Worm (Caenorhabditis elegans) whole organism, late embryonic: ENCODE data around the gene pqn-32.

Experiments used
- K09A11.1 ChIP-seq: sonication (generic microtip); optimal IDR thresholded peaks from 2 replicates; lab custom pipeline; 2017; ENCODE audit warnings: antibody characterized with exemption, mild to moderate bottlenecking, missing genetic modification characterization, missing compliant biosample characterization; ENCODE audit not compliant: insufficient read depth
- T23F11.4 ChIP-seq: fragments of 200-800 bp; sonication (Bioruptor generic); optimal IDR thresholded peaks from 2 replicates; lab custom pipeline; 2018; ENCODE audit warnings: mild to moderate bottlenecking, missing genetic modification characterization, missing compliant biosample characterization
- ama-1 ChIP-seq: fragments of 150-350 bp; optimal IDR thresholded peaks from 2 replicates; lab custom pipeline; 2014
- ceh-14 ChIP-seq: sonication (generic microtip); optimal IDR thresholded peaks from 2 replicates; lab custom pipeline; 2016; ENCODE audit warnings: missing genotype, missing genetic modification characterization, missing compliant biosample characterization
- ceh-18 ChIP-seq: sonication (generic microtip); optimal IDR thresholded peaks from 2 replicates; lab custom pipeline; 2016; ENCODE audit warnings: missing genetic modification characterization, missing compliant biosample characterization
- ceh-19 ChIP-seq: fragments of 200-800 bp; sonication (Bioruptor generic); optimal IDR thresholded peaks from 2 replicates; lab custom pipeline; 2018; ENCODE audit warnings: mild to moderate bottlenecking, missing genetic modification characterization, missing compliant biosample characterization
- ceh-24 ChIP-seq: sonication (generic microtip); optimal IDR thresholded peaks from 2 replicates; lab custom pipeline; 2016; ENCODE audit warnings: mild to moderate bottlenecking, missing genetic modification characterization, missing compliant biosample characterization
- ceh-30 ChIP-seq: fragments of 150-350 bp; optimal IDR thresholded peaks from 2 replicates; lab custom pipeline; 2014; ENCODE audit warnings: missing biosample characterization, missing genetic modification characterization
- ceh-31 ChIP-seq: sonication (generic microtip); optimal IDR thresholded peaks from 2 replicates; lab custom pipeline; 2016; ENCODE audit warnings: missing genetic modification characterization, missing compliant biosample characterization
- ceh-34 ChIP-seq: sonication (generic microtip); optimal IDR thresholded peaks from 2 replicates; lab custom pipeline; 2016; ENCODE audit warnings: mild to moderate bottlenecking, missing genetic modification characterization, missing compliant biosample characterization
- ceh-45 ChIP-seq: fragments of 200-800 bp; sonication (Bioruptor generic); IDR thresholded peaks from 2 replicates; pipeline ENCODE4 v1.3.6; 2022; ENCODE audit warnings: missing genetic modification reagents, missing genetic modification characterization, missing compliant biosample characterization
- ets-4 ChIP-seq: sonication (generic microtip); optimal IDR thresholded peaks from 2 replicates; lab custom pipeline; 2016; ENCODE audit warnings: missing genetic modification characterization, missing compliant biosample characterization
- eyg-1 ChIP-seq: sonication (generic microtip); optimal IDR thresholded peaks from 2 replicates; lab custom pipeline; 2016; ENCODE audit warnings: missing genotype, missing genetic modification characterization, missing compliant biosample characterization
- fax-1 ChIP-seq: sonication (generic microtip); optimal IDR thresholded peaks from 2 replicates; lab custom pipeline; 2016; ENCODE audit warnings: missing genotype, missing genetic modification characterization, missing compliant biosample characterization
- fkh-10 ChIP-seq: fragments of 150-350 bp; optimal IDR thresholded peaks from 2 replicates; lab custom pipeline; 2014; ENCODE audit warnings: missing biosample characterization, missing genetic modification reagents, missing genetic modification characterization
- fkh-6 ChIP-seq: sonication (generic microtip); optimal IDR thresholded peaks from 2 replicates; lab custom pipeline; 2016; ENCODE audit warnings: missing genetic modification characterization, missing compliant biosample characterization
- hlh-6 ChIP-seq: sonication (generic microtip); optimal IDR thresholded peaks from 2 replicates; lab custom pipeline; 2016; ENCODE audit warnings: missing genotype, missing genetic modification characterization, missing compliant biosample characterization
- lin-11 ChIP-seq: fragments of 200-800 bp; sonication (Bioruptor generic); optimal IDR thresholded peaks from 2 replicates; lab custom pipeline; 2018; ENCODE audit warnings: mild to moderate bottlenecking, missing genetic modification characterization, missing compliant biosample characterization
- nfya-1 ChIP-seq: sonication (generic microtip); optimal IDR thresholded peaks from 2 replicates; lab custom pipeline; 2017; ENCODE audit warnings: missing genetic modification characterization, mild to moderate bottlenecking, missing compliant biosample characterization, antibody characterized with exemption, moderate library complexity
- nhr-11 ChIP-seq: fragments of 150-350 bp; optimal IDR thresholded peaks from 2 replicates; lab custom pipeline; 2014; ENCODE audit warnings: missing biosample characterization, missing genetic modification characterization
- nhr-232 ChIP-seq: sonication (generic microtip); optimal IDR thresholded peaks from 2 replicates; lab custom pipeline; 2016; ENCODE audit warnings: missing genetic modification characterization, missing compliant biosample characterization
- npax-4 ChIP-seq: sonication (generic microtip); optimal IDR thresholded peaks from 2 replicates; lab custom pipeline; 2016; ENCODE audit warnings: missing genetic modification characterization, missing compliant biosample characterization
- pag-3 ChIP-seq: sonication (generic microtip); optimal IDR thresholded peaks from 2 replicates; lab custom pipeline; 2016; ENCODE audit warnings: missing compliant biosample characterization, missing genetic modification characterization, borderline replicate concordance
- pat-9 ChIP-seq: fragments of 200-800 bp; sonication (Bioruptor generic); optimal IDR thresholded peaks from 2 replicates; lab custom pipeline; 2018; ENCODE audit warnings: mild to moderate bottlenecking, missing genetic modification characterization, moderate library complexity, missing compliant biosample characterization
- pax-1 ChIP-seq: fragments of 150-350 bp; optimal IDR thresholded peaks from 2 replicates; lab custom pipeline; 2014; ENCODE audit warnings: missing biosample characterization, missing genetic modification characterization
- pha-2 ChIP-seq: sonication (generic microtip); optimal IDR thresholded peaks from 2 replicates; lab custom pipeline; 2017; ENCODE audit warnings: mild to moderate bottlenecking, missing genetic modification characterization, missing compliant biosample characterization
- pqm-1 ChIP-seq: sonication (generic microtip); optimal IDR thresholded peaks from 2 replicates; lab custom pipeline; 2016; ENCODE audit warnings: missing genetic modification characterization, missing compliant biosample characterization
- pros-1 ChIP-seq: fragments of 150-350 bp; optimal IDR thresholded peaks from 2 replicates; lab custom pipeline; 2014; ENCODE audit warnings: missing biosample characterization, missing genetic modification reagents, missing genetic modification characterization
- rnt-1 ChIP-seq: sonication (generic microtip); optimal IDR thresholded peaks from 2 replicates; lab custom pipeline; 2016; ENCODE audit warnings: missing genetic modification characterization, missing compliant biosample characterization
- sdc-2 ChIP-seq: sonication (generic microtip); optimal IDR thresholded peaks from 2 replicates; lab custom pipeline; 2016; ENCODE audit warnings: missing genotype, missing genetic modification characterization, missing compliant biosample characterization
- sox-2 ChIP-seq: fragments of 200-800 bp; sonication (Bioruptor generic); IDR thresholded peaks from 2 replicates; pipeline ENCODE4 v1.3.6; 2022; ENCODE audit warnings: missing genetic modification reagents, missing genetic modification characterization, missing compliant biosample characterization
- sox-4 ChIP-seq: sonication (generic microtip); optimal IDR thresholded peaks from 2 replicates; lab custom pipeline; 2017; ENCODE audit warnings: mild to moderate bottlenecking, missing genetic modification characterization, inconsistent platforms, missing compliant biosample characterization
- tbx-7 ChIP-seq: sonication (generic microtip); optimal IDR thresholded peaks from 2 replicates; lab custom pipeline; 2016; ENCODE audit warnings: missing genotype, missing genetic modification characterization, missing compliant biosample characterization
- unc-3 ChIP-seq, 2 experiments: fragments of 200-800 bp in 1 of 2; sonication (Bioruptor generic) in 1 of 2; sonication (generic microtip) in 1 of 2; conservative IDR thresholded peaks in 1 of 2; optimal IDR thresholded peaks in 1 of 2; 2 replicates each; pipeline versions ENCODE4 v1.3.6 to Lab custom; 2016 to 2022; ENCODE audit warnings: missing compliant biosample characterization in 2 of 2, missing genetic modification characterization in 2 of 2, missing genetic modification reagents in 1 of 2
- unc-42 ChIP-seq: sonication (generic microtip); optimal IDR thresholded peaks from 2 replicates; lab custom pipeline; 2016; ENCODE audit warnings: missing genotype, missing genetic modification characterization, missing compliant biosample characterization
- unc-55 ChIP-seq: sonication (generic microtip); optimal IDR thresholded peaks from 2 replicates; lab custom pipeline; 2017; ENCODE audit warnings: missing biosample characterization, missing genetic modification reagents, missing genetic modification characterization
- unc-86 ChIP-seq: sonication (generic microtip); optimal IDR thresholded peaks from 2 replicates; lab custom pipeline; 2016; ENCODE audit warnings: missing genetic modification characterization, missing compliant biosample characterization
- zip-5 ChIP-seq: sonication (generic microtip); optimal IDR thresholded peaks from 2 replicates; lab custom pipeline; 2016; ENCODE audit warnings: missing genetic modification characterization, missing compliant biosample characterization
- ztf-16 ChIP-seq: sonication (generic microtip); optimal IDR thresholded peaks from 2 replicates; lab custom pipeline; 2017; ENCODE audit warnings: missing genetic modification characterization, missing compliant biosample characterization

The pqn-32 gene

ce11 chrII:13085951-13086350, 21.9 kb upstream of the pqn-32 start:
- TF ChIP-seq ceh-31 (tag; lab: Kevin White, UChicago) = no peak
- no peak for TF ChIP-seq ceh-19 (GFP tag; lab: Kevin White, UChicago)
- TF ChIP-seq ceh-14 = no peak
- TF ChIP-seq unc-42 = no peak

DNA sequence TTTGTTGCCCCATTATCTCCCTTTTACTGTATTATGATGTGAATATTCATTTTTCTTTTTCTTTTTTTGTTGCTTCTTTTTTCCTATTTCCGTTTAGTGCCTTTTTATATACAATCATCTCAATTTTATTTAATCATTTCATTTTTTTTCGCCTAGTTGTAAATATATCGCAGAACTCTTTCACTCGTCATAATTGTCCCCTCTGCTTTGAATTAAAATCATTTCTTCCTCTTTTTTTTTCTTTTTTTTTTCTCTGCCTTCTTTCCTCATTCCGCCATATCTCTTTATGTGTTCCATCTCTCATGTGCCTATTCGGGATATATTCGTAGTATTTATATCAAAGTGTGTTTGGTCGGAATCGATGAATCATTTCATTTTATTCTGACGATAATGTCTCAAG, 16.7 kb upstream of the pqn-32 start, which contains the start of gene Y81G3A.4:
Y81G3A.4 (plus strand) TSS at position 301 of the 400 bp plus-strand sequence.
- TF ChIP-seq K09A11.1 (no peak), fkh-10 (GFP tag; lab: Kevin White, UChicago) (no peak), npax-4 (tag; lab: Kevin White, UChicago) (no peak), T23F11.4 (no peak), ceh-24 (no peak), ama-1 (lab: Kevin White, UChicago) (no peak), unc-3 (GFP tag; conservative IDR thresholded peaks at IDR 0.05; lab: Robert Waterston, UW) (no peak), unc-3 (tag; optimal IDR thresholded peaks at IDR 0.05; lab: Kevin White, UChicago) (no peak)

DNA sequence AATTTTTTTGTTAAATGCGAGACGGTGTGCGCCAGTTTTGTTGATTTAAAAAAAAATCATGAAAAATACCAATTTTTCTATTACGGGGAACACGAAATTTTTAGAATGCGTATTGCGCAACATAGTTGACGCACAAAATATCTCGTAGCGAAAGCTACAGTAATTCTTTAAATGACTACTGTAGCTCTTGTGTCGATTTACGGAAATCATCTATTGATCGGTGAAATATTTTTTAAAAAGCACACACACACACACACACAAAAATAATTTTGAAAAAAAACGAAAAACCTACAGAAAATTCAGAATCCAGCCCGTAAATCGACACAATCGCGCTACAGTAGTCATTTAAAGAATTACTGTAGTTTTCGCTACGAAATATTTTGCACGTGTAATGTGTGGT, 16.0 kb upstream of the pqn-32 start:
- no peak for TF ChIP-seq unc-42

- TF ChIP-seq ceh-18 (tag; lab: Kevin White, UChicago) = no peak
- TF ChIP-seq fkh-6 = no peak
- no peak for TF ChIP-seq nfya-1 (tag; lab: Kevin White, UChicago)
- no peak for TF ChIP-seq unc-86 (tag; lab: Kevin White, UChicago)
- TF ChIP-seq nhr-232 (tag; lab: Kevin White, UChicago) = no peak
- TF ChIP-seq sdc-2 (tag; lab: Kevin White, UChicago) = no peak
- TF ChIP-seq fax-1 (tag; lab: Kevin White, UChicago) = no peak
- TF ChIP-seq unc-42 = no peak
- TF ChIP-seq ets-4 = no peak
- no peak for TF ChIP-seq ceh-30 (tag; lab: Kevin White, UChicago)
- no peak for TF ChIP-seq ceh-31 (tag; lab: Kevin White, UChicago)
- TF ChIP-seq npax-4 (tag; lab: Kevin White, UChicago) = no peak
- no peak for TF ChIP-seq sox-2 (GFP tag; lab: Robert Waterston, UW)
- TF ChIP-seq ceh-19 (GFP tag; lab: Kevin White, UChicago) = no peak
- TF ChIP-seq T23F11.4 = no peak
- no peak for TF ChIP-seq pax-1
- no peak for TF ChIP-seq ceh-14
Observed at ce11 chrII:13096345-13096744, 11.5 kb upstream of the pqn-32 start.

DNA sequence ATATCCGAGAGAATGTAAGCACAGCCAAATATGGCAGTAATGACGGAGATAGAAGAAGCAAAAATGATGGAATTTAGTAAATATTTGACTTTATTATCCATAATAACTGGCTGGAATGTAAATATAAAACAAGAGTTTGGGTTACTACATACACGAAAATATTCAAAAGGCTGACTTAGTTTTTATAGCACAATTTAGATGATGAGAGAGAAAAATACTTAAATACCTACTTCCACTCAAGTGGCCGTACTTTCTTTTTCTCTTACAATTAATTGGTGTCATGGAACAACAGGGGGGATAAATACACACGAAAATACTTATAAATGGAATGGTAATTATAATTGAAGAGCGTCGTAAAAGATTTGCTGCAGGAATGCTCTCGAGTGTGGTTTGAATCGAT, 9.6 kb upstream of the pqn-32 start, which contains the start of gene col-86:
col-86 (minus strand) TSS at position 101 of the 400 bp plus-strand sequence.
- TF ChIP-seq fkh-6 (no peak), ama-1 (lab: Kevin White, UChicago) (no peak), nhr-11 (tag; lab: Kevin White, UChicago) (no peak), fkh-10 (GFP tag; lab: Kevin White, UChicago) (no peak), unc-55 (GFP tag; lab: Kevin White, UChicago) (no peak), ceh-34 (tag; lab: Kevin White, UChicago) (no peak), zip-5 (tag; lab: Kevin White, UChicago) (no peak), ztf-16 (tag; lab: Kevin White, UChicago) (no peak)

DNA sequence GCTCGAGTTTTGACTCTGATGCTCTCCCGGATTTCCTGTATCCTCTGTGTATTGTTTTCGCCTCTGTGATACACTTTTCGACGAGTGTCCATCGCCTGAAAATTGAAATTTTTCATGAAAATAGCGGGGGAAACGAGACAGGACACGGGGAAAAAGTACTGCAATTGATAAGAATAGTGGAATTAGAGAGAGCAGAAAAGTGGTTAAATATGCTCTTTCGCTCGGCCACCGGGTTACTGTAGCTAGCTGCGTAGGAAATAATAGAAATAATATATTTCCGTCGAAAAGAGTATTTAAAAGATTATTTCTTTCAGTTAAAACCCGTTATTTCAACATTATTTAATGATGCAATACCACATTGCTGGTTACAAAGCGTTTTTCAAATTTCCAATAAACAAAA, 8.9 kb downstream of the pqn-32 start, which contains the start of gene rict-1:
rict-1 (minus strand) TSS at position 101 of the 400 bp plus-strand sequence.
- no peak for TF ChIP-seq sox-4 (tag; lab: Kevin White, UChicago)
- no peak for TF ChIP-seq pag-3 (tag; lab: Kevin White, UChicago)
- TF ChIP-seq pha-2 (tag; lab: Kevin White, UChicago) = no peak
- no peak for TF ChIP-seq pros-1 (tag; lab: Kevin White, UChicago)
- no peak for TF ChIP-seq ztf-16 (tag; lab: Kevin White, UChicago)
- TF ChIP-seq ceh-24 = no peak
- no peak for TF ChIP-seq lin-11 (tag; lab: Kevin White, UChicago)
- TF ChIP-seq rnt-1 (tag; lab: Kevin White, UChicago) = no peak
- no peak for TF ChIP-seq nfya-1 (tag; lab: Kevin White, UChicago)
- TF ChIP-seq ceh-14 = no peak
- no peak for TF ChIP-seq fkh-6
- TF ChIP-seq fkh-10 (GFP tag; lab: Kevin White, UChicago) = no peak
- TF ChIP-seq eyg-1 (tag; lab: Kevin White, UChicago) = no peak
- no peak for TF ChIP-seq tbx-7 (tag; lab: Kevin White, UChicago)
- TF ChIP-seq pat-9 (tag; lab: Kevin White, UChicago) = no peak
- TF ChIP-seq ceh-45 (GFP tag; lab: Robert Waterston, UW) = no peak
- TF ChIP-seq pqm-1 (tag; lab: Kevin White, UChicago) = no peak
- no peak for TF ChIP-seq unc-3 (GFP tag; conservative IDR thresholded peaks at IDR 0.05; lab: Robert Waterston, UW)
- no peak for TF ChIP-seq unc-3 (tag; optimal IDR thresholded peaks at IDR 0.05; lab: Kevin White, UChicago)
- TF ChIP-seq hlh-6 = no peak
